Worm (Caenorhabditis elegans): ENCODE measurements around the gene gcy-13.

- TF ChIP-seq nhr-102 (tag; optimal IDR thresholded peaks at IDR 0.05) (no peak), snpc-4 (tag; optimal IDR thresholded peaks at IDR 0.05) (no peak), lin-38 (GFP tag; IDR thresholded peaks at IDR 0.05) (no peak)
Measured at ce11 chrV:12337894-12338293, 31.4 kb downstream of the gcy-13 start, which contains the start of gene twk-13.

All from whole organism, L4 larva.